Fruit fly (Drosophila melanogaster): ENCODE results near the gene alphaTub84B.

The alphaTub84B gene

DNA sequence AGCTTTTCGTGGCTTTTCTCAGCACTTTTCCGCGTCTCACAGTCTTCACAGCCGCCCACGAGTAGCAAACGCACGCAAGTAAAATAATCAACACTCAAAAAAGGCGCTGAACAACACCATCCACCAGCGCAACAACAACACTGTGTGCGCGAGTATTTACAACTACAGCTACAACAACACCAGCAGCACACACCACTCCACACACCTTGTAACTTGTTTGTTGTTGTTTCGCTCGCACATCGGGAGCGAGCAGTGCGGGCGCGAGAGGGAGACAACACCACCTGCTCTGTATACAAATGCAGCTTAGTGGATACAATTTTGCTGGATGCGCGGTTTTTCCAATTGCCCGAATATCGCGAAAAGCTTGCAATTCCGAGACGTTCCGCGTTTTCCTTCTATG, 37.3 kb downstream of the alphaTub84B start:
- TF ChIP-seq CG8478 (optimal IDR thresholded peaks at IDR 0.05): no peak
- TF ChIP-seq CTCF (optimal IDR thresholded peaks at IDR 0.05): no peak

dm6 chr3R:7124109-7124639, 37.8 kb downstream of the alphaTub84B start, which contains the start of the genes Alh and CG10098:
TSS of gene Alh (minus strand) at chr3R:7124185.
TSS of gene CG10098 (plus strand) at chr3R:7124548.
- TF ChIP-seq CTCF (optimal IDR thresholded peaks at IDR 0.05): peak in 1 of 2 experiments; percentile 21
- no peak for TF ChIP-seq CG8478 (optimal IDR thresholded peaks at IDR 0.05)

dm6 chr3R:7127966-7128365, 41.6 kb downstream of the alphaTub84B start, which contains the start of gene CG10068:
TSS of gene CG10068 (minus strand) at chr3R:7128027.
- TF ChIP-seq CG8478 (optimal IDR thresholded peaks at IDR 0.05): no peak
- TF ChIP-seq CTCF (optimal IDR thresholded peaks at IDR 0.05): no peak

DNA sequence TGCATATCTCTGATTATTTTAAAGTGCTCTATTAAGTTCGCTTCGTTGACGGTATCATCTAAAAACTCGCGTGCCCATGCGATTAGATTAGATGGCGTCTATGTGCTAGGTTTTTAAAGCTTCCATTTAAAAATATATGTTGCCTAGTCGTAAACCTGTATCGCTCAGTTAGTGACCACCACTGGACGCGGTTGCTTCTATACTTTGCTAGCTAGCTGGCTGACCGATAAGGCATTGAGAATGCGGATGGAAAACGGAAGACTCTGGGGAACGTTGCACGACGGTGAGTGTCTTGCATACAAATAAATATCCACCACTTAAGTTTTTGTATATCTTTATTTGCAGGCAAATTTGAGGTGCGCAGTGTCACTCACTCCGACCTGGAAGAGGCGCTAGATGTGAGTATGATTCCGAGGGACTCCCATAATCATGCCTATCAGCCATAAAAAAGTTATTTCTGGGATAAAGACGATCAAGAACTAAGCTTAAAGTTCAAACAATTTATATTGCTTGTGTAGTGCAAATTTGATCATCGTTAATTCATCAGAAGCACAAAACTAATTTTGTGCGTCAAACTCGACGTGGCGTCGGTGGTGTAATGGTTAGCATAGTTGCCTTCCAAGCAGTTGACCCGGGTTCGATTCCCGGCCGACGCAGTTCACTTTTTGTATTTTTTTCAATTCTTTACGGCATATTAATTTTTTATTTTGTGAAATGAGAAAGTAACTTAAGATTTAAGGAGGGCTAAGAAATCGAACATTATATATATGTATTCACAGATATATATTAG, 43.1 kb downstream of the alphaTub84B start, which contains the start of gene CG31248:
CG31248 (plus strand) TSS at position 41 of the 790 bp plus-strand sequence.
- no peak for TF ChIP-seq CTCF (optimal IDR thresholded peaks at IDR 0.05)
- TF ChIP-seq CG8478 (optimal IDR thresholded peaks at IDR 0.05): no peak

DNA sequence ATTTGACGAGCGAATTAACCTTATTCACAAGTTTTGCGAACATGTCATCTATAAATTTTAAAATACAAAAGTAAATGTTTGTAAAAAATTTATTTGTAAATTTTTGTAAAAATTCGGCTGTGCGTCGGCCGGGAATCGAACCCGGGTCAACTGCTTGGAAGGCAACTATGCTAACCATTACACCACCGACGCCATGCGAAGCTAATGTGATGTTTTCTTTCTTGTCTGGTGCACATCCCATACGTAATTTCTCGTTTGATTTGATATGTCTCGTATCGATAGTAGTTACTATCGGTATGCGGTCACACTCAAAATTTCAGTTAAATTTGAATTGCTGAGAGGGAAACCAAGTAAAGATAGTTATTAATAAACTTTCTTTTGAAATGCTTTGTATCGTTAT, 44.4 kb downstream of the alphaTub84B start:
- no peak for TF ChIP-seq CG8478 (optimal IDR thresholded peaks at IDR 0.05)
- TF ChIP-seq CTCF (optimal IDR thresholded peaks at IDR 0.05): no peak

DNA sequence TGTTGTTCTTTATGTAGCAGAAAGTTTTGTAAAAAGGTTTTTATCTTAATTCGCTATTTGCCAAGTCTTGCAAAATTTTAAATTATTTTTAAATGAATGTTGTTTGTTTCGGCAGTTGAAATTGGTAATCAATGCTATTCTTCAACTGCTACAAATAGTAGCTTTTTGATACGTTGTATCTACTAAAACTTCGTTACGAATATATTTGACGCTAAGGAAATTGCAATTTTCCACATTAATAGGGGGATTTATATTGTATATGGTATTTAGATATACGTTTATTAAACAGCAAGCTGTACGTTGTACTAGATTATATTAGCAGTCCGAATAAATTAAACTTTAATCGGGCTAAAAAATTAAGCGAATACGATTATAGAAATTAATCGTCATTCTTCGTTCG, 44.9 kb downstream of the alphaTub84B start, which contains the start of gene CG31493:
CG31493 (plus strand) TSS at position 301 of the 400 bp plus-strand sequence.
- TF ChIP-seq CG8478 (optimal IDR thresholded peaks at IDR 0.05) (no peak), CTCF (optimal IDR thresholded peaks at IDR 0.05) (no peak)

- no peak for TF ChIP-seq CTCF (optimal IDR thresholded peaks at IDR 0.05)
Measured at dm6 chr3R:7134715-7135505, 48.5 kb downstream of the alphaTub84B start.

- TF ChIP-seq CTCF (optimal IDR thresholded peaks at IDR 0.05): no peak
- TF ChIP-seq CG8478 (optimal IDR thresholded peaks at IDR 0.05): no peak
Measured at dm6 chr3R:7135881-7136280, 49.5 kb downstream of the alphaTub84B start, which contains the start of gene Fer1. TSS of gene Fer1 (plus strand) at chr3R:7136206.

DNA sequence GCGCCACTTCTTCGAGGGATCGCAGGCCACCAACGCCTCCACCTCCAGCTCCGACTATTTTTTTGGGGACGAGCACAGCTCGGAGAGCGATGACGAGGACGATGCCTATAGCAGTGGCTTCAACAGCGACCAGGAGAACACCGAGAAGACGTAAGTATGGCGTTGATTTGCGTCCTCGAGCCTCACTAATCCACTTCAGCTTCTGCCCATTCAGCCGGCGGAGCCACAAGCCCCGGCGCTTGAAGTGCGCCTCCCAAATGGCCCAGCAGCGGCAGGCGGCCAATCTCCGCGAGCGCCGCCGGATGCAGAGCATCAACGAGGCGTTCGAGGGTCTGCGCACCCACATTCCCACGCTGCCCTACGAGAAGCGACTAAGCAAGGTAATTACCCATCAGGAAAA, 50.8 kb downstream of the alphaTub84B start:
- no peak for TF ChIP-seq CTCF (optimal IDR thresholded peaks at IDR 0.05)
- no peak for TF ChIP-seq CG8478 (optimal IDR thresholded peaks at IDR 0.05)

dm6 chr3R:7138058-7138457, 51.7 kb downstream of the alphaTub84B start:
- TF ChIP-seq CTCF (optimal IDR thresholded peaks at IDR 0.05): no peak
- TF ChIP-seq CG8478 (optimal IDR thresholded peaks at IDR 0.05): no peak
